Worm (Caenorhabditis elegans) whole organism, L4 larva: ENCODE results near the gene srj-11.

Source experiments
- F49E8.2 ChIP-seq: sonication (generic microtip); optimal IDR thresholded peaks from 2 replicates; lab custom pipeline; 2016; ENCODE audit warnings: missing compliant biosample characterization, mild to moderate bottlenecking, missing genetic modification characterization, borderline replicate concordance
- Y5F2A.4 ChIP-seq: fragments of 200-800 bp; sonication (Bioruptor generic); optimal IDR thresholded peaks from 2 replicates; lab custom pipeline; 2018; ENCODE audit warnings: mild to moderate bottlenecking, missing genetic modification characterization, missing compliant biosample characterization
- Y75B8A.6 ChIP-seq: fragments of 200-800 bp; sonication (Bioruptor generic); IDR thresholded peaks from 2 replicates; pipeline ENCODE4 v1.3.6; 2022; ENCODE audit warnings: missing genetic modification reagents, missing genetic modification characterization, missing compliant biosample characterization
- ZK546.5 ChIP-seq, 2 experiments: sonication (generic microtip); optimal IDR thresholded peaks; 2 replicates each; lab custom pipeline; 2017; ENCODE audit warnings: missing biosample characterization in 2 of 2, missing genetic modification characterization in 2 of 2
- lin-1 ChIP-seq: fragments of 200-800 bp; sonication (Bioruptor generic); IDR thresholded peaks from 2 replicates; pipeline ENCODE4 v1.3.6; 2022; ENCODE audit warnings: missing genetic modification reagents, missing genetic modification characterization, missing compliant biosample characterization
- mxl-3 ChIP-seq: fragments of 200-800 bp; sonication (Bioruptor generic); optimal IDR thresholded peaks from 2 replicates; lab custom pipeline; 2018; ENCODE audit warnings: mild to moderate bottlenecking, missing genetic modification characterization, missing compliant biosample characterization
- nhr-76 ChIP-seq: fragments of 150-350 bp; optimal IDR thresholded peaks from 2 replicates; lab custom pipeline; 2014; ENCODE audit warnings: missing biosample characterization, missing genetic modification characterization

- no peak for TF ChIP-seq F49E8.2
- no peak for TF ChIP-seq mxl-3
- no peak for TF ChIP-seq lin-1 (GFP tag; lab: Robert Waterston, UW)
- TF ChIP-seq Y75B8A.6 (GFP tag; lab: Robert Waterston, UW): no peak
- TF ChIP-seq nhr-76 (tag; lab: Kevin White, UChicago): no peak
- TF ChIP-seq Y5F2A.4: no peak
- no peak for TF ChIP-seq ZK546.5 (tag; optimal IDR thresholded peaks at IDR 0.05; lab: Kevin White, UChicago)
These were observed 13.9 kb upstream of the srj-11 start, which contains the start of gene K08D9.2 for ce11 chrV:3227373-3227772.
